Worm (Caenorhabditis elegans) whole organism, early embryonic: ENCODE data around the gene F01D5.5.
"Not testable (repeated sequence)": the region's sequence is repeated elsewhere in the genome, so short reads cannot be mapped to it uniquely, and the experiment has no call there.

ENCODE experiments used
- B0310.2 ChIP-seq: sonication (generic microtip); optimal IDR thresholded peaks from 2 replicates; lab custom pipeline; 2016; ENCODE audit warnings: mild to moderate bottlenecking, missing genetic modification characterization, missing compliant biosample characterization
- F13C5.2 ChIP-seq: sonication (generic microtip); optimal IDR thresholded peaks from 2 replicates; lab custom pipeline; 2017; ENCODE audit warnings: mild to moderate bottlenecking, missing genetic modification characterization, inconsistent platforms, missing compliant biosample characterization
- aly-1 ChIP-seq: sonication (generic microtip); optimal IDR thresholded peaks from 2 replicates; lab custom pipeline; 2016; ENCODE audit warnings: missing genetic modification characterization, missing compliant biosample characterization
- ama-1 ChIP-seq: fragments of 150-350 bp; optimal IDR thresholded peaks from 2 replicates; lab custom pipeline; 2014
- ceh-13 ChIP-seq: fragments of 200-800 bp; sonication (Bioruptor generic); optimal IDR thresholded peaks from 2 replicates; lab custom pipeline; 2018; ENCODE audit warnings: mild to moderate bottlenecking, missing genetic modification characterization, missing compliant biosample characterization
- ceh-36 ChIP-seq: sonication (generic microtip); optimal IDR thresholded peaks from 2 replicates; lab custom pipeline; 2016; ENCODE audit warnings: missing genetic modification characterization, inconsistent platforms, missing compliant biosample characterization
- ets-7 ChIP-seq: sonication (generic microtip); optimal IDR thresholded peaks from 2 replicates; lab custom pipeline; 2016; ENCODE audit warnings: missing genotype, missing genetic modification characterization, missing compliant biosample characterization
- flt-1 ChIP-seq: fragments of 200-800 bp; sonication (Bioruptor generic); IDR thresholded peaks from 2 replicates; pipeline ENCODE4 v1.3.6; 2022; ENCODE audit warnings: missing genetic modification characterization, missing compliant biosample characterization
- hmbx-1 ChIP-seq: sonication (generic microtip); optimal IDR thresholded peaks from 2 replicates; lab custom pipeline; 2016; ENCODE audit warnings: mild to moderate bottlenecking, missing genetic modification characterization, missing compliant biosample characterization
- hmg-4 ChIP-seq: fragments of 200-800 bp; sonication (Bioruptor generic); optimal IDR thresholded peaks from 2 replicates; lab custom pipeline; 2018; ENCODE audit warnings: mild to moderate bottlenecking, missing genetic modification characterization, missing compliant biosample characterization
- hnd-1 ChIP-seq: sonication (generic microtip); optimal IDR thresholded peaks from 2 replicates; lab custom pipeline; 2016; ENCODE audit warnings: missing genetic modification characterization, missing compliant biosample characterization
- pes-1 ChIP-seq: fragments of 200-800 bp; sonication (Bioruptor generic); IDR thresholded peaks from 2 replicates; pipeline ENCODE4 v1.3.6; 2022; ENCODE audit warnings: missing genetic modification reagents, missing genetic modification characterization, missing compliant biosample characterization
- scrt-1 ChIP-seq: fragments of 200-800 bp; sonication (Bioruptor generic); IDR thresholded peaks from 2 replicates; pipeline ENCODE4 v1.3.6; 2022; ENCODE audit warnings: missing genetic modification characterization, missing compliant biosample characterization
- sea-1 ChIP-seq: fragments of 200-800 bp; sonication (Bioruptor generic); conservative IDR thresholded peaks from 2 replicates; pipeline ENCODE4 v1.3.6; 2022; ENCODE audit warnings: missing genetic modification characterization, missing compliant biosample characterization
- tbx-11 ChIP-seq: fragments of 200-800 bp; sonication (Bioruptor generic); IDR thresholded peaks from 2 replicates; pipeline ENCODE4 v1.3.6; 2022; ENCODE audit warnings: missing genetic modification characterization, missing compliant biosample characterization
- tbx-37 ChIP-seq: fragments of 200-800 bp; sonication (Bioruptor generic); conservative IDR thresholded peaks from 2 replicates; pipeline ENCODE4 v1.3.6; 2022; ENCODE audit warnings: missing genetic modification reagents, missing genetic modification characterization, missing compliant biosample characterization
- tra-4 ChIP-seq: sonication (generic microtip); optimal IDR thresholded peaks from 2 replicates; lab custom pipeline; 2017; ENCODE audit warnings: missing genetic modification characterization, missing compliant biosample characterization

F01D5.5 gene

DNA sequence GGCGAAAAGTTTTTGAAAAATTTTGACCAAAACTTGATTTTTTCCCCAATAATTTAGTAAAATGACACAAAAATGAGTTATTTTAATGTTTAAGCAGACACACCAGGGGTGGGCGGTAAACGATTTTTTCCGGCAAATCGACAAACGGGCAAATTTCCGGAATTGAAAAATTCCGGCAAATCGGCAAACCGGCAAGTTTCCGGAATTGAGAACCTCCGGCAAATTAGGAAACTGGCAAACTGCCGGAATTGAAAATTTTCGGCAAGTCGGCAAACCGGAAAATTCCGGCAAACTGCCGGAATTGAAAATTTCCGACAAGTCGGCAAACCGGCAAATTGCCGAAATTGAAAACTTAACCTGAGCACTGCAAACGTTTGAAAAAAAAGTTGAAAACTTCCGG, 30.6 kb upstream of the F01D5.5 start:
- TF ChIP-seq tbx-11 (GFP tag; lab: Robert Waterston, UW) (no peak), flt-1 (GFP tag; lab: Robert Waterston, UW) (no peak), tra-4 (tag; lab: Kevin White, UChicago) (no peak), B0310.2 (no peak), hnd-1 (tag; lab: Kevin White, UChicago) (no peak), ceh-13 (GFP tag; lab: Kevin White, UChicago) (no peak), ama-1 (lab: Kevin White, UChicago) (no peak), pes-1 (no peak), hmg-4 (GFP tag; lab: Kevin White, UChicago) (no peak), scrt-1 (GFP tag; lab: Robert Waterston, UW) (no peak), tbx-37 (GFP tag; lab: Robert Waterston, UW) (no peak), hmbx-1 (tag; lab: Kevin White, UChicago) (no peak), sea-1 (GFP tag; lab: Robert Waterston, UW) (no peak), aly-1 (no peak), F13C5.2 (tag; lab: Kevin White, UChicago) (no peak)

DNA sequence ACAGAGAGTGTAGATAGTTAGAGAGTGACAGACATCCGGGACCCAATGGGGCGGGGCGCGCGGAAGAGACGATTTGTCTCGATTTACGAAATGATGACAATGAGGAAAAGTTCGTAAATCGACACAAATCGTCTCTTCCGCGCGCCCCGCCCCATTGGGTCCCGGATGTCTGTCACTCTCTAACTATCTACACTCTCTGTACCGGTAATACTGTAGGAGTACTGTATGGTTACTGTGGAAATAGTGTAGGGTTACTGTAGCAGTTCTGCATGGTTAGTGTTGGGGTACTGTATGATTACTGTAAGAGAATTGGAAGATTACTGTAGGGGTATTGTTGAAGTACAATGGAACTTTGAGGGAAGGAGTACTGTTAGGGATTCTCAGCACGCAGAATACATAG, 19.1 kb upstream of the F01D5.5 start, which contains the start of gene F01D5.10:
TSS of gene F01D5.10 (minus strand) at position 101 of the 400 bp plus-strand sequence.
- not testable (repeated sequence) for TF ChIP-seq flt-1 (GFP tag; lab: Robert Waterston, UW); tbx-37 (GFP tag; lab: Robert Waterston, UW); tra-4 (tag; lab: Kevin White, UChicago)

DNA sequence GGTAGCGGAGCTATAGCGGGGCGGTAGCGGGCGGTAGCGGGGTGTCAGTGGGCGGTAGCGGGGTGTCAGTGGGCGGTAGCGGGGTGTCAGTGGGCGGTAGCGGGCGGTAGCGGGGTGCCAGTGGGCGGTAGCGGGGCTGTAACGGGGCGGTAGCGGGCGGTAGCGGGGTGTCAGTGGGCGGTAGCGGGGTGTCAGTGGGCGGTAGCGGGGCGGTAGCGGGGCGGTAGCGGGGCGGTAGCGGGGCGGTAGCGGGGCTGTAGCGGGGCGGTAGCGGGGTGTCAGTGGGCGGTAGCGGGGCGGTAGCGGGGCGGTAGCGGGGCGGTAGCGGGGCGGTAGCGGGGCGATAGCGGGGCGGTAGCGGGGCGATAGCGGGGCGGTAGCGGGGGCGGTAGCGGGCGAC, 17.5 kb upstream of the F01D5.5 start:
- TF ChIP-seq pes-1 (peak; percentile 68; the same call in 1 of the 2 replicates), tbx-11 (GFP tag; lab: Robert Waterston, UW) (peak; percentile 63; the same call in 1 of the 2 replicates), hmg-4 (GFP tag; lab: Kevin White, UChicago) (peak; percentile 36), scrt-1 (GFP tag; lab: Robert Waterston, UW) (0 out of 2 replicates have a peak, but pooled peaks have one; percentile 43), sea-1 (GFP tag; lab: Robert Waterston, UW) (0 out of 2 replicates have a peak, but pooled peaks have one; percentile 51), tbx-37 (GFP tag; lab: Robert Waterston, UW) (peak; percentile 37)

DNA sequence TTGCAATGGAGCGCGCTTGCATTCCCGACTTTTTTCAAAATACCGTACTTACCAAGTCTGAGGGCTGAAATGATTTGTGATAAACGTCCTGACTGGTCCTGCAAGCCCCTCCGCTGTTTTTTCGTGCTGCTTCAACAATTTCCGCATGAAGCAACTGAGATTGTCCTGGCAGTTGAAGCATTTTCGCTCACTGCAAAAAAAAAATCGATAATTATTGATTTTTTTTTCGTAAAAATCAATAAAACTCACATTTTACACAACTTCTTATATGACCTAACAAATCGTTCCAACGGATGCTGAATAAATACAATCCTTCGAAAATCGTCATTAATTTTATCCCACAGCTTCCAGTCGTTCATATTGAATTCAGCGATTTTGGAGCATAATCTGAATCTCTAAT, 16.8 kb upstream of the F01D5.5 start:
- TF ChIP-seq B0310.2 (no peak), ets-7 (tag; lab: Kevin White, UChicago) (no peak), tbx-11 (GFP tag; lab: Robert Waterston, UW) (no peak), sea-1 (GFP tag; lab: Robert Waterston, UW) (no peak), hmbx-1 (tag; lab: Kevin White, UChicago) (no peak), tbx-37 (GFP tag; lab: Robert Waterston, UW) (no peak), scrt-1 (GFP tag; lab: Robert Waterston, UW) (no peak), hnd-1 (tag; lab: Kevin White, UChicago) (no peak), flt-1 (GFP tag; lab: Robert Waterston, UW) (no peak), ceh-36 (tag; lab: Kevin White, UChicago) (no peak), tra-4 (tag; lab: Kevin White, UChicago) (no peak), aly-1 (no peak), ama-1 (lab: Kevin White, UChicago) (no peak)

DNA sequence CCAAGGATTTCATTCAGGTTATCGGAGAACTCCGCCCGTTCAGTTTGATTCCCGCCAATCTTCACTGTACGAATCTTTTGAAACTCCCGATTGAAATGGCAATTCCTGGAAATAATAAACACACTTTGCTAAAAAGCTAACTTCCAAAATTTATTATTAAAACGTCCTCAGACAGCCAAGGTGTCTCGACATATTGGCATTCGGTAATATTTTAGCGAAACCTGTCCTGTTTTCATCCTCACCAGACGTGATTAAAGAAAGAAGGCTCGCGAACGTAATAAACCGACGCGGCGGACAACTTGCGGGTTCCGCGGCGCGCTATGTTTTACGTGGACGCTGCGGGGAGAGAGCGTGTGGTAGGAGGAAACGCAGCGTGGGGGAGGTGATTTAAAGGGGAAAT, 16.1 kb upstream of the F01D5.5 start:
- TF ChIP-seq scrt-1 (GFP tag; lab: Robert Waterston, UW) (no peak), tbx-37 (GFP tag; lab: Robert Waterston, UW) (no peak), ets-7 (tag; lab: Kevin White, UChicago) (no peak), B0310.2 (no peak), hnd-1 (tag; lab: Kevin White, UChicago) (no peak), pes-1 (no peak), ama-1 (lab: Kevin White, UChicago) (peak; percentile 78), hmbx-1 (tag; lab: Kevin White, UChicago) (no peak), flt-1 (GFP tag; lab: Robert Waterston, UW) (no peak), tbx-11 (GFP tag; lab: Robert Waterston, UW) (no peak), aly-1 (no peak), hmg-4 (GFP tag; lab: Kevin White, UChicago) (peak; percentile 68), F13C5.2 (tag; lab: Kevin White, UChicago) (peak; percentile 24), ceh-36 (tag; lab: Kevin White, UChicago) (no peak), ceh-13 (GFP tag; lab: Kevin White, UChicago) (no peak), sea-1 (GFP tag; lab: Robert Waterston, UW) (no peak), tra-4 (tag; lab: Kevin White, UChicago) (no peak)

DNA sequence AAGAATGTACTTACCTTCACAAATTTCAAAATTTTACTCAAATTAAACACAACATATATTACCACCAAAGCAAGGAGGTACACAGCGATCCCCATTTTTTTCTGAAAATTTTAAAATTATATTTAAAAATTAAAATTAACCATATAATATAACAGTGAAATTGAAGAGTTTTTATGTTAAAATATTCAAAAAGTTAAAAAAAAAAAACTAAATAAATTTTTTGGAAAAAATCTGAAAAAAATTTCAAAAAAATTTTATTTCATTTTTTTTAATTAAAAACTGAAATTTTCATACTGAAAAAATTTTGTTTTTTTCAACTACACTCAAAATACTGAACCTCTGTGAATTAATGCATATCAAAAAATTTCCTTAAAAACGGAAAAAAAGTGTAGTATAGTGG, 14.8 kb upstream of the F01D5.5 start, which contains the start of gene cyp-37A1:
TSS of gene cyp-37A1 (minus strand) at position 101 of the 400 bp plus-strand sequence.
- TF ChIP-seq scrt-1 (GFP tag; lab: Robert Waterston, UW), result no peak
- no peak for TF ChIP-seq ama-1 (lab: Kevin White, UChicago)
- no peak for TF ChIP-seq ceh-36 (tag; lab: Kevin White, UChicago)
- TF ChIP-seq pes-1, result no peak
- TF ChIP-seq hnd-1 (tag; lab: Kevin White, UChicago), result no peak
- TF ChIP-seq tra-4 (tag; lab: Kevin White, UChicago), result no peak
- no peak for TF ChIP-seq hmg-4 (GFP tag; lab: Kevin White, UChicago)
- TF ChIP-seq F13C5.2 (tag; lab: Kevin White, UChicago), result no peak
- no peak for TF ChIP-seq sea-1 (GFP tag; lab: Robert Waterston, UW)
- TF ChIP-seq tbx-11 (GFP tag; lab: Robert Waterston, UW), result no peak

DNA sequence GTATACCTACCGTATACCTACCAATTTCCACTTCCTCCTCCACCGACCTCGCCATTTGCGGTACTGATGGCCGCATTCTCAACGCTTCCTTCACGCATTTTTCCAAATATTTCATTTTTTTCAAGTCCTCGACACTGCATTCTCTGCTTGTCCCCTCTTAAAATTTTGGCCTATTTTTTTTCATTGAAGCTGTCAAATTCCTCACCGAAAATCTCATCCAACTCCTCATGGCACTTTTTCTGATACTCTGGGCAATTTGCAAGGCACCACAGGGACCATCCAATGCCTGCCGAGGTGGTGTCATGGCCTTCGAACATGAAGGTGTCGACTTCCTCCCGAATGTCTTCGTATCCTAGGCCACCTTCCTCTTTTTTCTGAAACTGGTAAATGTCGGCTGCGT, 12.5 kb upstream of the F01D5.5 start:
- TF ChIP-seq B0310.2, result no peak
- no peak for TF ChIP-seq ceh-13 (GFP tag; lab: Kevin White, UChicago)
- no peak for TF ChIP-seq flt-1 (GFP tag; lab: Robert Waterston, UW)
- no peak for TF ChIP-seq scrt-1 (GFP tag; lab: Robert Waterston, UW)
- TF ChIP-seq F13C5.2 (tag; lab: Kevin White, UChicago), result no peak
- no peak for TF ChIP-seq hnd-1 (tag; lab: Kevin White, UChicago)
- TF ChIP-seq tbx-37 (GFP tag; lab: Robert Waterston, UW), result no peak
- TF ChIP-seq hmbx-1 (tag; lab: Kevin White, UChicago), result no peak
- no peak for TF ChIP-seq tra-4 (tag; lab: Kevin White, UChicago)
- no peak for TF ChIP-seq ama-1 (lab: Kevin White, UChicago)
- no peak for TF ChIP-seq tbx-11 (GFP tag; lab: Robert Waterston, UW)
- TF ChIP-seq aly-1, result no peak
- TF ChIP-seq ceh-36 (tag; lab: Kevin White, UChicago), result no peak
- no peak for TF ChIP-seq hmg-4 (GFP tag; lab: Kevin White, UChicago)
- no peak for TF ChIP-seq ets-7 (tag; lab: Kevin White, UChicago)
- no peak for TF ChIP-seq pes-1
